Worm (Caenorhabditis elegans) whole organism, L4 larva: ENCODE data around the gene C50H2.7.

Experiments used
- T20F7.1 ChIP-seq: fragments of 200-800 bp; sonication (Bioruptor generic); optimal IDR thresholded peaks from 2 replicates; lab custom pipeline; 2018; ENCODE audit warnings: mild to moderate bottlenecking, missing genetic modification characterization, missing compliant biosample characterization
- Y48G9A.11 ChIP-seq: fragments of 200-800 bp; sonication (Bioruptor generic); IDR thresholded peaks from 2 replicates; pipeline ENCODE4 v1.3.6; 2022; ENCODE audit warnings: missing genetic modification reagents, missing genetic modification characterization, missing compliant biosample characterization
- dpl-1 ChIP-seq: fragments of 150-350 bp; optimal IDR thresholded peaks from 2 replicates; lab custom pipeline; 2014; ENCODE audit warnings: missing biosample characterization, missing genetic modification reagents, missing genetic modification characterization
- jun-1 ChIP-seq: fragments of 150-350 bp; optimal IDR thresholded peaks from 2 replicates; lab custom pipeline; 2014; ENCODE audit warnings: missing biosample characterization, missing genetic modification reagents, missing genetic modification characterization
- lin-39 ChIP-seq: fragments of 150-350 bp; optimal IDR thresholded peaks from 2 replicates; lab custom pipeline; 2014; ENCODE audit warnings: missing biosample characterization, missing genetic modification reagents, missing genetic modification characterization
- nhr-77 ChIP-seq: fragments of 150-350 bp; optimal IDR thresholded peaks from 2 replicates; lab custom pipeline; 2014; ENCODE audit warnings: missing biosample characterization, missing genetic modification characterization
- pqm-1 ChIP-seq: sonication (generic microtip); optimal IDR thresholded peaks from 2 replicates; lab custom pipeline; 2017; ENCODE audit warnings: missing biosample characterization, missing genetic modification characterization
- spr-1 ChIP-seq: sonication (generic microtip); optimal IDR thresholded peaks from 2 replicates; lab custom pipeline; 2016; ENCODE audit warnings: mild to moderate bottlenecking, missing genetic modification characterization, missing compliant biosample characterization
- unc-62 ChIP-seq, 3 experiments: fragments of 150-350 bp in 1 of 3; sonication (generic microtip); optimal IDR thresholded peaks in 2 of 3; peaks in 1 of 3; 1 replicate in 1 of 3; 2 replicates in 2 of 3; lab custom pipeline; 2014 to 2017; ENCODE audit warnings: missing biosample characterization in 3 of 3, missing genetic modification characterization in 3 of 3, missing genetic modification reagents in 3 of 3, missing genotype in 1 of 3

DNA sequence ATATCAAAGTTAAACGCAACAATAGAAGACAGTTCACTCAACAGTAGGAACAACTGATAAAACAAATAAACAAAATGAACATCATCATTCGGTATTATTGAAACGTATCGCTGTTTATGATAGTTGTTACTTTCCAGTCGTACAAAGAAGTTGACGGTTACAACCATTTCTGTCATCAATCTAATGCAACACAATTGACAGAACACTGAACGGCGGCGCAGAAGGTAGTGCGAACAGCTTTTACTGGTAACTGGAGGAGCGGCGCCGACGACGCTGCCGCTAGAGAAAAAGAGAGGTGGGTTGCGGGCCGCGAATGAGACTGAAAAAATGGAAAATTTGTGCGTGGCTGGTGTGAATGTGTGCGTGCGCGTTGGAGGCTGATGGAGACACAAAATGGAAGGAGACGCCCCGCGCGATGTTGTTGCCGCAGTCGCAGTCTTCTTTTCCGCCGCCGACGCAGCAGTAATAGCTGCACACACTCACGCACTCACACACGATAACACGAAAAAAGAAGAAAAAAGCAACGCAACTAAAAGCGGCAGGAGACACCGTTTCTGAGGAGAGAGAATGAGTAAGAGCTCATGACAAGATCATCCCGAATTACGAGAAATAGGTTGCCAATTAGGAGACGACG, 41.7 kb downstream of the C50H2.7 start:
- TF ChIP-seq Y48G9A.11 (no peak), dpl-1 (no peak), T20F7.1 (GFP tag; lab: Kevin White, UChicago) (no peak), lin-39 (tag; lab: Kevin White, UChicago) (no peak), pqm-1 (tag; lab: Kevin White, UChicago) (no peak), nhr-77 (no peak), unc-62 (GFP tag; optimal IDR thresholded peaks at IDR 0.05 in 1 of 2; lab: Kevin White, UChicago) (peak in 1 of 2 experiments; percentile 96), unc-62 (tag; optimal IDR thresholded peaks at IDR 0.05; lab: Kevin White, UChicago) (no peak), spr-1 (no peak), jun-1 (tag; lab: Kevin White, UChicago) (no peak)
